Worm (Caenorhabditis elegans) whole organism, L4 larva: ENCODE results near the gene clec-171.

Experiments used
- F10B5.3 ChIP-seq: sonication (generic microtip); optimal IDR thresholded peaks from 2 replicates; lab custom pipeline; 2016; ENCODE audit warnings: mild to moderate bottlenecking, missing genetic modification characterization, missing compliant biosample characterization
- daf-16 ChIP-seq, 3 experiments: sonication (generic microtip); optimal IDR thresholded peaks; 2 replicates each; lab custom pipeline; 2016 to 2017; ENCODE audit warnings: missing genetic modification characterization in 3 of 3, missing genetic modification reagents in 3 of 3, mild to moderate bottlenecking in 2 of 3, missing compliant biosample characterization in 2 of 3, missing biosample characterization in 1 of 3, moderate library complexity in 1 of 3
- fos-1 ChIP-seq: fragments of 150-350 bp; optimal IDR thresholded peaks from 2 replicates; lab custom pipeline; 2014; ENCODE audit warnings: missing biosample characterization, missing genetic modification characterization
- hif-1 ChIP-seq, 2 experiments: sonication (generic microtip); optimal IDR thresholded peaks; 2 replicates each; lab custom pipeline; 2016 to 2017; ENCODE audit warnings: missing compliant biosample characterization in 2 of 2, missing genetic modification characterization in 2 of 2, missing genetic modification reagents in 2 of 2, missing genotype in 2 of 2, mild to moderate bottlenecking in 1 of 2
- lin-13 ChIP-seq: fragments of 150-350 bp; optimal IDR thresholded peaks from 2 replicates; lab custom pipeline; 2014; ENCODE audit warnings: missing biosample characterization, missing genetic modification reagents, missing genetic modification characterization
- lin-15B ChIP-seq: fragments of 150-350 bp; sonication (generic microtip); optimal IDR thresholded peaks from 3 replicates; lab custom pipeline; 2014; ENCODE audit warnings: missing biosample characterization, missing genetic modification characterization
- mep-1 ChIP-seq: fragments of 150-350 bp; sonication (generic microtip); optimal IDR thresholded peaks from 3 replicates; lab custom pipeline; 2014; ENCODE audit warnings: missing biosample characterization, missing genetic modification characterization
- nhr-28 ChIP-seq: fragments of 150-350 bp; optimal IDR thresholded peaks from 2 replicates; lab custom pipeline; 2014; ENCODE audit warnings: missing biosample characterization, missing genetic modification characterization
- nhr-48 ChIP-seq: sonication (generic microtip); optimal IDR thresholded peaks from 2 replicates; lab custom pipeline; 2016; ENCODE audit warnings: mild to moderate bottlenecking, missing genetic modification characterization, missing compliant biosample characterization
- nhr-76 ChIP-seq: fragments of 150-350 bp; optimal IDR thresholded peaks from 2 replicates; lab custom pipeline; 2014; ENCODE audit warnings: missing biosample characterization, missing genetic modification characterization
- snpc-4 ChIP-seq: fragments of 150-350 bp; optimal IDR thresholded peaks from 2 replicates; lab custom pipeline; 2014; ENCODE audit warnings: missing biosample characterization, missing genetic modification characterization
- zag-1 ChIP-seq: fragments of 150-350 bp; optimal IDR thresholded peaks from 2 replicates; lab custom pipeline; 2014; ENCODE audit warnings: missing biosample characterization, missing genetic modification characterization

DNA sequence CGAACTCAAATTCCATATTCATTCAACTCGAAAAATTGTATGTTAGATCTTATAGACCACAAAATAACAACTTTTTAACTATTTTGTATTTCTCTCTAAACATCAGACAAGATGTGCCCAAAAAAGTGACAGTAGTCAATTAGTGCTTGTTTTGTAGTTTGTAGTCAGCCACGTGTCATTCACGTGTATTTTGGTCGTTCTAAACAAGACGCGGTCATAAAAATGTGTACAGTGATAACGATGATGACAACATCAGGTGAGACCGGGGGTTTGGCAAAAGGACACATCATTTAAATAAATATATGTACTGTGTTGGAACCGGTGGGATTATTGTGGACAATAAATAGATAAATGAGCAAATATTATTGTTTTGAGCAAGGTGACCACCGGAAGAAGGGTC lies 27.0 kb upstream of the clec-171 start:
- TF ChIP-seq hif-1 (tag; optimal IDR thresholded peaks at IDR 0.05; lab: Kevin White, UChicago) (no peak), lin-15B (tag; lab: Kevin White, UChicago) (no peak), daf-16 (GFP tag; optimal IDR thresholded peaks at IDR 0.05; lab: Kevin White, UChicago) (peak in 1 of 2 experiments; percentile 22), daf-16 (tag; optimal IDR thresholded peaks at IDR 0.05; lab: Kevin White, UChicago) (peak; percentile 98), nhr-76 (tag; lab: Kevin White, UChicago) (no peak), zag-1 (no peak), snpc-4 (tag; lab: Kevin White, UChicago) (no peak), nhr-48 (tag; lab: Kevin White, UChicago) (peak; percentile 80), lin-13 (GFP tag; lab: Kevin White, UChicago) (no peak), F10B5.3 (tag; lab: Kevin White, UChicago) (no peak), nhr-28 (tag; lab: Kevin White, UChicago) (peak; percentile 98), fos-1 (tag; lab: Kevin White, UChicago) (no peak), mep-1 (tag; lab: Kevin White, UChicago) (peak; percentile 56)
